Worm (Caenorhabditis elegans) whole organism, early embryonic: Measurements from ENCODE around the gene K02E11.4.

Source experiments
- B0310.2 ChIP-seq: sonication (generic microtip); optimal IDR thresholded peaks from 2 replicates; lab custom pipeline; 2016; ENCODE audit warnings: mild to moderate bottlenecking, missing genetic modification characterization, missing compliant biosample characterization
- F13C5.2 ChIP-seq: sonication (generic microtip); optimal IDR thresholded peaks from 2 replicates; lab custom pipeline; 2017; ENCODE audit warnings: mild to moderate bottlenecking, missing genetic modification characterization, inconsistent platforms, missing compliant biosample characterization
- aly-1 ChIP-seq: sonication (generic microtip); optimal IDR thresholded peaks from 2 replicates; lab custom pipeline; 2016; ENCODE audit warnings: missing genetic modification characterization, missing compliant biosample characterization
- ama-1 ChIP-seq: fragments of 150-350 bp; optimal IDR thresholded peaks from 2 replicates; lab custom pipeline; 2014
- ceh-13 ChIP-seq: fragments of 200-800 bp; sonication (Bioruptor generic); optimal IDR thresholded peaks from 2 replicates; lab custom pipeline; 2018; ENCODE audit warnings: mild to moderate bottlenecking, missing genetic modification characterization, missing compliant biosample characterization
- ceh-36 ChIP-seq: sonication (generic microtip); optimal IDR thresholded peaks from 2 replicates; lab custom pipeline; 2016; ENCODE audit warnings: missing genetic modification characterization, inconsistent platforms, missing compliant biosample characterization
- ets-7 ChIP-seq: sonication (generic microtip); optimal IDR thresholded peaks from 2 replicates; lab custom pipeline; 2016; ENCODE audit warnings: missing genotype, missing genetic modification characterization, missing compliant biosample characterization
- flt-1 ChIP-seq: fragments of 200-800 bp; sonication (Bioruptor generic); IDR thresholded peaks from 2 replicates; pipeline ENCODE4 v1.3.6; 2022; ENCODE audit warnings: missing genetic modification characterization, missing compliant biosample characterization
- hmbx-1 ChIP-seq: sonication (generic microtip); optimal IDR thresholded peaks from 2 replicates; lab custom pipeline; 2016; ENCODE audit warnings: mild to moderate bottlenecking, missing genetic modification characterization, missing compliant biosample characterization
- hmg-4 ChIP-seq: fragments of 200-800 bp; sonication (Bioruptor generic); optimal IDR thresholded peaks from 2 replicates; lab custom pipeline; 2018; ENCODE audit warnings: mild to moderate bottlenecking, missing genetic modification characterization, missing compliant biosample characterization
- hnd-1 ChIP-seq: sonication (generic microtip); optimal IDR thresholded peaks from 2 replicates; lab custom pipeline; 2016; ENCODE audit warnings: missing genetic modification characterization, missing compliant biosample characterization
- pes-1 ChIP-seq: fragments of 200-800 bp; sonication (Bioruptor generic); IDR thresholded peaks from 2 replicates; pipeline ENCODE4 v1.3.6; 2022; ENCODE audit warnings: missing genetic modification reagents, missing genetic modification characterization, missing compliant biosample characterization
- scrt-1 ChIP-seq: fragments of 200-800 bp; sonication (Bioruptor generic); IDR thresholded peaks from 2 replicates; pipeline ENCODE4 v1.3.6; 2022; ENCODE audit warnings: missing genetic modification characterization, missing compliant biosample characterization
- sea-1 ChIP-seq: fragments of 200-800 bp; sonication (Bioruptor generic); conservative IDR thresholded peaks from 2 replicates; pipeline ENCODE4 v1.3.6; 2022; ENCODE audit warnings: missing genetic modification characterization, missing compliant biosample characterization
- tbx-11 ChIP-seq: fragments of 200-800 bp; sonication (Bioruptor generic); IDR thresholded peaks from 2 replicates; pipeline ENCODE4 v1.3.6; 2022; ENCODE audit warnings: missing genetic modification characterization, missing compliant biosample characterization
- tbx-37 ChIP-seq: fragments of 200-800 bp; sonication (Bioruptor generic); conservative IDR thresholded peaks from 2 replicates; pipeline ENCODE4 v1.3.6; 2022; ENCODE audit warnings: missing genetic modification reagents, missing genetic modification characterization, missing compliant biosample characterization
- tra-4 ChIP-seq: sonication (generic microtip); optimal IDR thresholded peaks from 2 replicates; lab custom pipeline; 2017; ENCODE audit warnings: missing genetic modification characterization, missing compliant biosample characterization

Gene K02E11.4

DNA sequence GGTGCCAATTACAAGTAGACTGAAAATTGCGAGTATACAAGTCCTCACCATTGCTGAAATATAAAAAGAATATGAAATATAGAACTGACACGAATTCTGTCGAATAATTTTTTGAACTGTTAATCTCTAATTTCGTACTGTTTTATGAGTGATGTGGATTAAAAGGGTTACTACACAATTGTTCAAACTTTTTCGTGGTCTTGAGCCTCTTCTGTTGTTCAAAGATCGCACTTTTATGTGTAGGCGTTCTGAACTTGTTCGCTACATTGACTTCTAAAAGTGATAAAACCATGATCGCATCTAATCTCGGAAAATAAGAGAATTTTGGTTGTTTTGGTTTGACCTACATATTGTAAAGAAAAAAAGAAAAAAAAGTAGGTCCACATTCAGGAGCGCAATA lies at the start of gene K02E11.4:
TSS of gene K02E11.4 (minus strand) at position 101 of the 400 bp plus-strand sequence.
- TF ChIP-seq hnd-1 (tag; lab: Kevin White, UChicago) (no peak), aly-1 (tag; lab: Kevin White, UChicago) (no peak), ama-1 (lab: Kevin White, UChicago) (no peak), ceh-36 (tag; lab: Kevin White, UChicago) (no peak), hmg-4 (GFP tag; lab: Kevin White, UChicago) (no peak), sea-1 (GFP tag; lab: Robert Waterston, UW) (no peak), ets-7 (tag; lab: Kevin White, UChicago) (no peak), tbx-11 (GFP tag; lab: Robert Waterston, UW) (no peak), pes-1 (GFP tag; lab: Robert Waterston, UW) (no peak), B0310.2 (no peak), flt-1 (GFP tag; lab: Robert Waterston, UW) (no peak), tbx-37 (GFP tag; lab: Robert Waterston, UW) (no peak), hmbx-1 (no peak), tra-4 (no peak), F13C5.2 (tag; lab: Kevin White, UChicago) (no peak), scrt-1 (no peak), ceh-13 (GFP tag; lab: Kevin White, UChicago) (no peak)

DNA sequence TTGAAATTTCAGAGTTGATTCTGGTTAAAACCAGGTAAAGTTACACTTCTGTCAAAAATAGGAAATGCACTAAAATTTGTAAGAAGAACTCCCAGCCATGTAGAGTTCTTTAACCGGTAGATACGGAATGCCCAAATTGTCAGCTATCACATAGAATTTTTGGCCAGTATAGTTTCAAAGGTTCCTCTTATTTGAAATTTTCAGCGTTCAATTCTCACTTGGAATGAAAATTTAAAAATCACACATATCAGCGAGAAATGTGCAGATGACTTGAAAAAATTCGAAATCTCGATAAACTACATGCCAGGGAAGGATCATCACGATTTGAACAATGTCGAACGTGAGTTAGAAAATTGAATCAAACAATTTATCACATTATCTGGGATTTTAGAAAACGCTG lies 48.6 kb upstream of the K02E11.4 start, which contains the start of gene F14D7.3:
TSS of gene F14D7.3 (plus strand) at position 301 of the 400 bp plus-strand sequence.
- TF ChIP-seq F13C5.2 (tag; lab: Kevin White, UChicago) (no peak), tbx-11 (GFP tag; lab: Robert Waterston, UW) (no peak)

DNA sequence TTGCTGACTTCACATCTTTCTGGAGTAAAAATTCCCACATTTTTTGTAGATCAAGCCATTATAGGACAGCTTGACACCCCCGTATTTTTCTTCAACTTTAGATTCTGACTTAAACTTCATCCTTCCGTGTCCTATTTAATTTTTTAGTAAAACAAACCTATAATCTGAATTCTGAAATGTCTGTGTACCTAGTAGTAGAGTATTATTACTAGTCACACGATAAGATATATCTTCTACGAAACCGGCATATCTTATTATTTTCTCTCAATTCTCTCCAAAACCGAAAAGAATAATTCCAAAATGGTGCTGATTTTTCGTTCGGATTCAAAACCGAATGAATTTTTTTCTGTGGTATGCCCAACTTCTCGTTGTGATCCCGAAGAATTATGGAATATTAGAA lies 46.5 kb upstream of the K02E11.4 start, which contains the start of gene F14D7.9:
TSS of gene F14D7.9 (plus strand) at position 301 of the 400 bp plus-strand sequence.
- no peak for TF ChIP-seq ceh-13 (GFP tag; lab: Kevin White, UChicago)
- no peak for TF ChIP-seq pes-1 (GFP tag; lab: Robert Waterston, UW)
- no peak for TF ChIP-seq hmg-4 (GFP tag; lab: Kevin White, UChicago)
- TF ChIP-seq hmbx-1: no peak
- no peak for TF ChIP-seq hnd-1 (tag; lab: Kevin White, UChicago)
- no peak for TF ChIP-seq tra-4
- TF ChIP-seq aly-1 (tag; lab: Kevin White, UChicago): no peak

DNA sequence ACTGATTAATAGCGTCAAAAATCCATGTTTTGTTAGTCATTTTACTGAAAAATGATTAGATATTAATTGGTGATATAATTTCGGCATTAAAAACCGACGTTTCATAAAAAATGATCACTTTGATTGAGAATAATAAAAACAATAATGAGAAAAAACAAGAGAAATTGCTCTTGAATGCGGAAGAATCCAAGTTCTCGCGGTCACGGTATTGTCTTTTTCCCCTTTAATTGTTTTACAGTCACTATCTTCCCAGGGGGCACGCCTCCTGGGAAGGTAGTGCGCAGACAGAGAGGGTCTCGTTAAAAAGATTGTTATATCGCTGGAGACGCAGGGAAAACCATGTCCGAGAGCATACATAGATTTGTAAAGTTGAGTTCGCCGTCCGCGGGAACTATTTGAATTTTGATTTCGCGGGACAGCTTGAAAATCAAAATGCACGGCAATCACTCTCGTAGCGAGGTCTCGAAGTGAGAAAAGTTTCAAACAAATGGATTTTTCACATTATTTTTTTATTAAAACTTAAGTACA lies 45.8 kb upstream of the K02E11.4 start, which contains the start of gene F14D7.2:
TSS of gene F14D7.2 (minus strand) at position 51 of the 528 bp plus-strand sequence.
- no peak for TF ChIP-seq B0310.2

DNA sequence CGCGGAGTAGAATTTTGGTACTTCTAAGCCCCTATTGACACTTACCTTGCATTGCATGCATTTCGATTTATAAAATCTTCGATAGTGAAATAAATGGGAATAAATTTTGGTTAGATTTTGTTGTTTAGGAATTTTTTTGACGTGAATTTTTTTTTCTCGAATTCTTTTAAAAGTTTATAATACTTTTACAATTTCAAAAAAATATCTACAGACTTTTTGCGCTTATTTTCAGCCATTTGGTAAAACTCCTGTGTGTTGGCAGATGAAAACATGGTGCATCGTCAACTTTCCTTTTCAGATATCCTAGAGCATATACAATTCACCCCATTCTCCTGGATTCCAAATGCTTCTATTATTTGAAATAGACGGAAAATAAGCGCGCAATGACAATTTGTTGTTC lies 42.7 kb upstream of the K02E11.4 start, which contains the start of gene F14D7.18:
TSS of gene F14D7.18 (minus strand) at position 101 of the 400 bp plus-strand sequence.
- TF ChIP-seq hnd-1 (tag; lab: Kevin White, UChicago) (no peak), scrt-1 (no peak), ceh-36 (tag; lab: Kevin White, UChicago) (no peak), B0310.2 (no peak), tra-4 (no peak), ets-7 (tag; lab: Kevin White, UChicago) (no peak), hmbx-1 (no peak), tbx-11 (GFP tag; lab: Robert Waterston, UW) (no peak), hmg-4 (GFP tag; lab: Kevin White, UChicago) (no peak), sea-1 (GFP tag; lab: Robert Waterston, UW) (no peak), ama-1 (lab: Kevin White, UChicago) (no peak), tbx-37 (GFP tag; lab: Robert Waterston, UW) (no peak), ceh-13 (GFP tag; lab: Kevin White, UChicago) (no peak), flt-1 (GFP tag; lab: Robert Waterston, UW) (no peak), pes-1 (GFP tag; lab: Robert Waterston, UW) (no peak), aly-1 (tag; lab: Kevin White, UChicago) (no peak), F13C5.2 (tag; lab: Kevin White, UChicago) (no peak)

DNA sequence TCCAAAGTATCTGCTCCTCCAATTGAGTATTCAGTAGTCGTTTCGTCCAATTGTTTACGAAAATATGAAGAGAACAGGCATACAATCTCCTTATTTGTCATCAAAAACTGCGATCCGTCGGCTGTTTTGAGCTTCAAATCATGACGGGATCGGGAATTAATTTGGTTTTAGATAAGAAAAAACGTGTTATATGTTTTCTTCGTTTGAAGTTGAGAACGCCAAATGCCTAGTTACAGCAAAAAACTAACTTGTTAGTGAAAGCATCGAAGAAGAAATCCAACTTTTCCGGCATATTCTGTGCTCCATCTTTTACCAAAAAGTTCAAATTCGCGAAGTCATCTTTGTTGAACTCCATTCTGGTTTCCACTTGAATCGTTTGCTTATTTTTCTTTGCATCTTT lies 41.4 kb upstream of the K02E11.4 start, which contains the start of gene F14D7.1:
TSS of gene F14D7.1 (minus strand) at position 101 of the 400 bp plus-strand sequence.
- no peak for TF ChIP-seq F13C5.2 (tag; lab: Kevin White, UChicago)
- TF ChIP-seq B0310.2: no peak
- no peak for TF ChIP-seq tra-4
- TF ChIP-seq flt-1 (GFP tag; lab: Robert Waterston, UW): no peak
- TF ChIP-seq ceh-13 (GFP tag; lab: Kevin White, UChicago): no peak
- no peak for TF ChIP-seq ceh-36 (tag; lab: Kevin White, UChicago)
- TF ChIP-seq sea-1 (GFP tag; lab: Robert Waterston, UW): no peak
- TF ChIP-seq hnd-1 (tag; lab: Kevin White, UChicago): no peak
- TF ChIP-seq hmg-4 (GFP tag; lab: Kevin White, UChicago): no peak
- TF ChIP-seq tbx-37 (GFP tag; lab: Robert Waterston, UW): no peak
- TF ChIP-seq ama-1 (lab: Kevin White, UChicago): no peak
- TF ChIP-seq scrt-1: no peak
- TF ChIP-seq ets-7 (tag; lab: Kevin White, UChicago): no peak

DNA sequence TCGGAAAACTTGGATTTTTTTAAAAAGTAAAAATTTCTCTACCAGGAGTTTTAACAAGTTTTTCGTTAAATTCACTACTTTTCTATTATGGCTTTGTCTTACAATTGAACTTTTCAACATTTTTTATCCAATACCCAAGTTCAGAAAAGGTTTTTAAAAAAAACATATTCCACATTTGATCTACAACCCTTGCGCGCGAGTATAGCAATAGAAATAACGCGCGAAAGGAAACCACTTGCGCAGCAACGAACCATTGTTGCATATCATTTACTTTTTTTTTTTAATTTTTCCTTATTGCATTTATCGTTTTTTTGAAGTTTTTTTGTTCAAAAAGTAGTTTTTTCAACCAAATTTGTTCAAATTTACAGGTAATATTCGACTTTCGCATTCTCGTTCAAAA lies 37.9 kb upstream of the K02E11.4 start, which contains the start of gene F40G12.11:
TSS of gene F40G12.11 (plus strand) at position 369 of the 400 bp plus-strand sequence.
- TF ChIP-seq sea-1 (GFP tag; lab: Robert Waterston, UW) (no peak), ceh-36 (tag; lab: Kevin White, UChicago) (no peak), scrt-1 (no peak), tbx-37 (GFP tag; lab: Robert Waterston, UW) (no peak), F13C5.2 (tag; lab: Kevin White, UChicago) (no peak), pes-1 (GFP tag; lab: Robert Waterston, UW) (no peak), tra-4 (no peak)

DNA sequence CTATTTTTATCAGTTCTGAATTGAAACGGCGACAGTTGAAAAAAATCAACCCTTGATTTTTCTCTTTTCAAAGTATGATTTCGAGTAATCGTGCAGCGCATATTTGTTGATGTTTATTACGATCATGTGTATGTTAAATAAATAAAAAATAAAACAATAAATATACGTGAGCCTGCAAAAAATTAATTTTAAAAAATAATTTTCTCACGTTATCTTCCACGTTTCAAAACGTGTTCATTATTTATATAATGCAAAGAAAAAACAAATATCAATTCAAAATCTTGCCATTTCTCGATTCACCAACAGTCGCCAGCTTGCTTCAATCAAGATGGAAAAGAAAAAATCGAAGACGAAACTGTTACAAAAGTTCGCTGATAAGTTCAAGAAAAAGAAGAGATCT lies 35.3 kb upstream of the K02E11.4 start, which contains the start of gene F40G12.10:
TSS of gene F40G12.10 (plus strand) at position 301 of the 400 bp plus-strand sequence.
- TF ChIP-seq scrt-1 (no peak), ets-7 (tag; lab: Kevin White, UChicago) (no peak), hnd-1 (tag; lab: Kevin White, UChicago) (no peak), F13C5.2 (tag; lab: Kevin White, UChicago) (no peak)
